Fruit fly (Drosophila melanogaster): ENCODE results near the gene CG46025.

DNA sequence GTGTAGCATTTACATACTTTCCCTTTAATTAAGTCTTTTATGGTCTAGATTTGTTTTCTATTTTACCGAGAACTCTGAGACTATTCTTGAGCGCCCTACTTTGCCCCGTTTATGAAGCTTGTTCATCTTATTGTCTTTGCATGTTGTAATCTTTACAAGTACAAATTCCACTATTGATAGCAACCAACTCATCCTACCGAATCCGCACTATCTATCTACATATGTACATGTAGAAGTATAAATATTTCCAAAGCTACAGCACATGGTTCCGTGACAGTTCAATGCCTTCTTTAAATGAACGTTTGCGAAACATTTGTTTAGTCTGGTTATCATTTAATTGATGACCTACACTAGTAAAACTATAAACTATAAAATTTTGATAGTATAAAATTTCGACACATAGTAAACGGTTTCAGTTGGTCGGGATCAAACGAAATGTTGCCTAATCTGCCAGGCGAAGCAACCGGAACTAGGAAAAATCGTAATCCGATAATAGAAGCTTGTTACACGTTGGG lies 35.0 kb downstream of the CG46025 start:
- TF ChIP-seq trh (GFP tag; optimal IDR thresholded peaks at IDR 0.05): no peak
- TF ChIP-seq bbx (GFP tag; IDR thresholded peaks at IDR 0.05; ENCODE audit: partially characterized antibody): no peak
- TF ChIP-seq CG30403 (GFP tag; optimal IDR thresholded peaks at IDR 0.05): no peak
- no peak for TF ChIP-seq Poxn (GFP tag; IDR thresholded peaks at IDR 0.05)
- TF ChIP-seq CG8478 (optimal IDR thresholded peaks at IDR 0.05): no peak
- no peak for TF ChIP-seq CG12071 (GFP tag; optimal IDR thresholded peaks at IDR 0.05)
- no peak for TF ChIP-seq Rfx (GFP tag; IDR thresholded peaks at IDR 0.05)
- no peak for TF ChIP-seq Gsc (GFP tag; IDR thresholded peaks at IDR 0.05)
- TF ChIP-seq Dfd (GFP tag; optimal IDR thresholded peaks at IDR 0.05): no peak
- TF ChIP-seq CG7963 (GFP tag; IDR thresholded peaks at IDR 0.05; ENCODE audit: partially characterized antibody): no peak

Measured in whole organism, embryonic.